Worm (Caenorhabditis elegans) whole organism, early embryonic: ENCODE measurements around the gene pal-1.
"Not testable (repeated sequence)": the region's sequence is repeated elsewhere in the genome, so short reads cannot be mapped to it uniquely, and the experiment has no call there.

Source experiments
- F13C5.2 ChIP-seq: sonication (generic microtip); optimal IDR thresholded peaks from 2 replicates; lab custom pipeline; 2017; ENCODE audit warnings: mild to moderate bottlenecking, missing genetic modification characterization, inconsistent platforms, missing compliant biosample characterization
- aly-1 ChIP-seq: sonication (generic microtip); optimal IDR thresholded peaks from 2 replicates; lab custom pipeline; 2016; ENCODE audit warnings: missing genetic modification characterization, missing compliant biosample characterization
- ama-1 ChIP-seq: fragments of 150-350 bp; optimal IDR thresholded peaks from 2 replicates; lab custom pipeline; 2014
- ceh-36 ChIP-seq: sonication (generic microtip); optimal IDR thresholded peaks from 2 replicates; lab custom pipeline; 2016; ENCODE audit warnings: missing genetic modification characterization, inconsistent platforms, missing compliant biosample characterization
- ets-7 ChIP-seq: sonication (generic microtip); optimal IDR thresholded peaks from 2 replicates; lab custom pipeline; 2016; ENCODE audit warnings: missing genotype, missing genetic modification characterization, missing compliant biosample characterization
- flt-1 ChIP-seq: fragments of 200-800 bp; sonication (Bioruptor generic); IDR thresholded peaks from 2 replicates; pipeline ENCODE4 v1.3.6; 2022; ENCODE audit warnings: missing genetic modification characterization, missing compliant biosample characterization
- hmbx-1 ChIP-seq: sonication (generic microtip); optimal IDR thresholded peaks from 2 replicates; lab custom pipeline; 2016; ENCODE audit warnings: mild to moderate bottlenecking, missing genetic modification characterization, missing compliant biosample characterization
- hmg-4 ChIP-seq: fragments of 200-800 bp; sonication (Bioruptor generic); optimal IDR thresholded peaks from 2 replicates; lab custom pipeline; 2018; ENCODE audit warnings: mild to moderate bottlenecking, missing genetic modification characterization, missing compliant biosample characterization
- hnd-1 ChIP-seq: sonication (generic microtip); optimal IDR thresholded peaks from 2 replicates; lab custom pipeline; 2016; ENCODE audit warnings: missing genetic modification characterization, missing compliant biosample characterization
- pes-1 ChIP-seq: fragments of 200-800 bp; sonication (Bioruptor generic); IDR thresholded peaks from 2 replicates; pipeline ENCODE4 v1.3.6; 2022; ENCODE audit warnings: missing genetic modification reagents, missing genetic modification characterization, missing compliant biosample characterization
- sea-1 ChIP-seq: fragments of 200-800 bp; sonication (Bioruptor generic); conservative IDR thresholded peaks from 2 replicates; pipeline ENCODE4 v1.3.6; 2022; ENCODE audit warnings: missing genetic modification characterization, missing compliant biosample characterization
- tbx-11 ChIP-seq: fragments of 200-800 bp; sonication (Bioruptor generic); IDR thresholded peaks from 2 replicates; pipeline ENCODE4 v1.3.6; 2022; ENCODE audit warnings: missing genetic modification characterization, missing compliant biosample characterization
- tbx-37 ChIP-seq: fragments of 200-800 bp; sonication (Bioruptor generic); conservative IDR thresholded peaks from 2 replicates; pipeline ENCODE4 v1.3.6; 2022; ENCODE audit warnings: missing genetic modification reagents, missing genetic modification characterization, missing compliant biosample characterization
- tra-4 ChIP-seq: sonication (generic microtip); optimal IDR thresholded peaks from 2 replicates; lab custom pipeline; 2017; ENCODE audit warnings: missing genetic modification characterization, missing compliant biosample characterization

DNA sequence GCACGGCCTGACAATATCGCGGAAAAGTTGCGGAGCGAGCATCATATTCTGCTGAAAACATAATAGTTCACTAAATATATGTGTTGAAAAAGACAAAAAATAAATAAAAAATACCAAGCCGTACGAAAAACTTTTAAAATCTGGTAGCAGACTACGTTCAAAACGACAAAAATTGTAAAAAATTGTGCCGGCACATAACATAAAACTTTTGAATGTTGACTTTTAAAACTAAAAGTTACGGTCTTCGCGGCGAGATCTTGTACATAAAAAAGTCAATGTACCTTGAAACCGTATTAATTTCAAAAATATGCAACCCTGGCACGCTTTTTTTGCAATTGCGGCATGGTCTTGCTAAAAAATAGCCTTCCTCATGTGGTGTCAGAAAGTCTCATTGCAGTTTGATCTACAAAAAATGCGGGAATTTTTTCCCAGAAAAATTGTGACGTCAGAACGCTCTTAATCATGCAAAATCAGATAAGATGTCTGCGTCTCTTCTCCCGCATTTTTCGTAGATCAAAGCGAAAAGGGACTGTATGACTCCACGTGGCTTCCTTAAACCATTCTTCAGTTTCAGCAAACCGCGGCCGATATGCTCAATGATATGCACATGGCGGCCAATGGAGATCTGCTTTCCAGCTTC lies 27.3 kb downstream of the pal-1 start, which contains the start of the genes gex-5 and C38D4.10:
- TF ChIP-seq ama-1; pes-1 (GFP tag; lab: Robert Waterston, UW); hnd-1 (tag; lab: Kevin White, UChicago); aly-1 (tag; lab: Kevin White, UChicago); tbx-37 (GFP tag; lab: Robert Waterston, UW); tbx-11 (GFP tag; lab: Robert Waterston, UW); tra-4 (tag; lab: Kevin White, UChicago); hmg-4 (GFP tag; lab: Kevin White, UChicago); flt-1 (GFP tag; lab: Robert Waterston, UW); F13C5.2 (tag; lab: Kevin White, UChicago); hmbx-1 (tag; lab: Kevin White, UChicago); sea-1 (GFP tag; lab: Robert Waterston, UW); ceh-36 (tag; lab: Kevin White, UChicago); ets-7 (tag; lab: Kevin White, UChicago): not testable (repeated sequence)
